Worm (Caenorhabditis elegans) whole organism, late embryonic: Measurements from ENCODE around the gene B0507.5.

Experiments used
- F13H6.1 ChIP-seq: sonication (generic microtip); optimal IDR thresholded peaks from 2 replicates; lab custom pipeline; 2016; ENCODE audit warnings: missing genetic modification characterization, missing compliant biosample characterization
- K09A11.1 ChIP-seq: sonication (generic microtip); optimal IDR thresholded peaks from 2 replicates; lab custom pipeline; 2017; ENCODE audit warnings: antibody characterized with exemption, mild to moderate bottlenecking, missing genetic modification characterization, missing compliant biosample characterization; ENCODE audit not compliant: insufficient read depth
- ceh-18 ChIP-seq: sonication (generic microtip); optimal IDR thresholded peaks from 2 replicates; lab custom pipeline; 2016; ENCODE audit warnings: missing genetic modification characterization, missing compliant biosample characterization
- ceh-2 ChIP-seq: sonication (generic microtip); optimal IDR thresholded peaks from 2 replicates; lab custom pipeline; 2016; ENCODE audit warnings: missing genotype, missing genetic modification characterization, missing compliant biosample characterization
- che-1 ChIP-seq: sonication (generic microtip); optimal IDR thresholded peaks from 2 replicates; lab custom pipeline; 2016; ENCODE audit warnings: mild to moderate bottlenecking, missing genetic modification characterization, missing compliant biosample characterization
- elt-2 ChIP-seq: sonication (generic microtip); optimal IDR thresholded peaks from 2 replicates; lab custom pipeline; 2016; ENCODE audit warnings: missing genetic modification reagents, missing genetic modification characterization, missing compliant biosample characterization
- fkh-10 ChIP-seq: fragments of 150-350 bp; optimal IDR thresholded peaks from 2 replicates; lab custom pipeline; 2014; ENCODE audit warnings: missing biosample characterization, missing genetic modification reagents, missing genetic modification characterization
- hlh-15 ChIP-seq: sonication (generic microtip); optimal IDR thresholded peaks from 2 replicates; lab custom pipeline; 2016; ENCODE audit warnings: missing genetic modification characterization, missing compliant biosample characterization
- madf-2 ChIP-seq: sonication (generic microtip); optimal IDR thresholded peaks from 2 replicates; lab custom pipeline; 2017; ENCODE audit warnings: missing genetic modification characterization, missing compliant biosample characterization
- nfya-1 ChIP-seq: sonication (generic microtip); optimal IDR thresholded peaks from 2 replicates; lab custom pipeline; 2017; ENCODE audit warnings: missing genetic modification characterization, mild to moderate bottlenecking, missing compliant biosample characterization, antibody characterized with exemption, moderate library complexity
- pha-4 ChIP-seq: fragments of 150-350 bp; optimal IDR thresholded peaks from 2 replicates; lab custom pipeline; 2018; ENCODE audit warnings: missing biosample characterization, missing genetic modification reagents, missing genetic modification characterization
- sdc-2 ChIP-seq: sonication (generic microtip); optimal IDR thresholded peaks from 2 replicates; lab custom pipeline; 2016; ENCODE audit warnings: missing genotype, missing genetic modification characterization, missing compliant biosample characterization
- unc-42 ChIP-seq: sonication (generic microtip); optimal IDR thresholded peaks from 2 replicates; lab custom pipeline; 2016; ENCODE audit warnings: missing genotype, missing genetic modification characterization, missing compliant biosample characterization
- unc-55 ChIP-seq: sonication (generic microtip); optimal IDR thresholded peaks from 2 replicates; lab custom pipeline; 2017; ENCODE audit warnings: missing biosample characterization, missing genetic modification reagents, missing genetic modification characterization

- TF ChIP-seq unc-55 (GFP tag; lab: Kevin White, UChicago) (no peak), F13H6.1 (no peak), madf-2 (no peak), hlh-15 (tag; lab: Kevin White, UChicago) (no peak), K09A11.1 (tag; lab: Kevin White, UChicago) (no peak), unc-42 (no peak), sdc-2 (tag; lab: Kevin White, UChicago) (no peak), che-1 (tag; lab: Kevin White, UChicago) (no peak), ceh-2 (no peak), ceh-18 (tag; lab: Kevin White, UChicago) (no peak), pha-4 (tag; lab: Kevin White, UChicago) (no peak), nfya-1 (tag; lab: Kevin White, UChicago) (no peak), elt-2 (no peak), fkh-10 (GFP tag; lab: Kevin White, UChicago) (no peak)
Observed at ce11 chrV:8754670-8755069, 1.2 kb downstream of the B0507.5 start, which contains the start of gene B0507.4.
